Worm (Caenorhabditis elegans): ENCODE data around the gene R01E6.7.

R01E6.7 gene

DNA sequence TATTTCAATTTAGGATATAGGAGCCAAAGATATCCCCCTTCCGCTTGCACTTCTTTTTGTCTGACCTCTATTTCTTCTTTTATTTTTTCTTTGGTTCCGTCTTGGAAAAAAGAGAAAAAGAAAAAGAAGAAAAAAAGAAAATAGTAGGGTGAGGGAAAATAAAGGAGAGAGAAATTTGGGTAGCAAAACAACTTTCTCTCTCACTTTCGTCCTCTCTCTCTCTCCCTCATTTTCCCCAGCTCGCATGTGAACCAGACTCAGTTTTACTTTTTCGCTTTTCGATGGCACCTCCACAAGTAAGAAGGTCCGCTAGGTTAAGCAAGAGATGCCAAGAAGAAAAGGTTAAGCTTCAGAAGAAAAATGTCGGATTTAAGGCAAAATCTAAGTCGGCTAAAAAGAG is 27.0 kb downstream of the R01E6.7 start:
- TF ChIP-seq dmd-9 (GFP tag; IDR thresholded peaks at IDR 0.05) (no peak), zag-1 (tag; optimal IDR thresholded peaks at IDR 0.05) (no peak), dmd-6 (GFP tag; IDR thresholded peaks at IDR 0.05) (0 out of 2 replicates have a peak, but pooled peaks have one; percentile 7), nhr-25 (tag; optimal IDR thresholded peaks at IDR 0.05; ENCODE audit: borderline replicate concordance, insufficient read depth) (no peak), aha-1 (tag) (peak; percentile 65), Y105C5A.15 (GFP tag; IDR thresholded peaks at IDR 0.05) (no peak), zip-2 (tag; optimal IDR thresholded peaks at IDR 0.05) (no peak), egl-43 (GFP tag; IDR thresholded peaks at IDR 0.05) (no peak), lin-13 (GFP tag; optimal IDR thresholded peaks at IDR 0.05) (no peak), F37D6.2 (tag; optimal IDR thresholded peaks at IDR 0.05) (no peak), cey-2 (tag; optimal IDR thresholded peaks at IDR 0.05; ENCODE audit: borderline replicate concordance, insufficient read depth) (no peak), mep-1 (tag; optimal IDR thresholded peaks at IDR 0.05) (peak; percentile 15), madf-5 (GFP tag; IDR thresholded peaks at IDR 0.05) (no peak), mdt-29 (GFP tag; IDR thresholded peaks at IDR 0.05) (no peak), Y75B8A.6 (GFP tag; IDR thresholded peaks at IDR 0.05) (no peak), set-16 (GFP tag; IDR thresholded peaks at IDR 0.05) (no peak), mxl-2 (GFP tag; conservative IDR thresholded peaks at IDR 0.05) (no peak), ama-1 (optimal IDR thresholded peaks at IDR 0.05) (peak; percentile 83), lsy-2 (tag; optimal IDR thresholded peaks at IDR 0.05) (peak in 1 of 2 experiments; percentile 8), pqm-1 (tag; optimal IDR thresholded peaks at IDR 0.05) (no peak), ctbp-1 (GFP tag; IDR thresholded peaks at IDR 0.05) (no peak), fkh-10 (GFP tag; optimal IDR thresholded peaks at IDR 0.05) (peak; percentile 25), nhr-111 (GFP tag; optimal IDR thresholded peaks at IDR 0.05) (no peak), sdz-12 (GFP tag; optimal IDR thresholded peaks at IDR 0.05) (no peak), nhr-10 (tag; optimal IDR thresholded peaks at IDR 0.05) (no peak), gei-8 (GFP tag; optimal IDR thresholded peaks at IDR 0.05) (no peak)

DNA sequence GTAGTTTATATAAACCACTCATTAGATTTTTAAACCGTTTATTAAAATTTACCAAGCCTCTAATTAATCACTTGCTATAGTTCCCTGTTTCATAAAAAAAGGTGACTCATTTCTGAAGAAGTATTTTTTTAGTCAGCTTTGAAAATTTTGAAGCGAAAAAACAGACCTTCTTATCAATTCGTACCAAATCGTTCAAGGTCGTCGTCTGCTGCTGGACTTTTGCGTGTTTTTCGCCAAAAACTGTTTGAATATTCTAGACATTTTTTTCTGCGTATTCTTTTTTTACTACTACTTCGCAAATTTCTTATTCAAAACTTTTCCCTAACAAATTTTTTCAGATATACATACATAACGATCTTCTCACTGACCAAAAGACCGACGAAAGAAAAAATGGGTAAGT is 27.5 kb downstream of the R01E6.7 start, which contains the start of gene cah-4:
cah-4 (plus strand) TSS at position 339 of the 400 bp plus-strand sequence.
- TF ChIP-seq ama-1 (optimal IDR thresholded peaks at IDR 0.05) (peak; percentile 92), ZK337.2 (GFP tag; IDR thresholded peaks at IDR 0.05) (0 out of 2 replicates have a peak, but pooled peaks have one; percentile 17), aha-1 (tag) (peak; percentile 69), ceh-28 (tag; optimal IDR thresholded peaks at IDR 0.05) (no peak)

DNA sequence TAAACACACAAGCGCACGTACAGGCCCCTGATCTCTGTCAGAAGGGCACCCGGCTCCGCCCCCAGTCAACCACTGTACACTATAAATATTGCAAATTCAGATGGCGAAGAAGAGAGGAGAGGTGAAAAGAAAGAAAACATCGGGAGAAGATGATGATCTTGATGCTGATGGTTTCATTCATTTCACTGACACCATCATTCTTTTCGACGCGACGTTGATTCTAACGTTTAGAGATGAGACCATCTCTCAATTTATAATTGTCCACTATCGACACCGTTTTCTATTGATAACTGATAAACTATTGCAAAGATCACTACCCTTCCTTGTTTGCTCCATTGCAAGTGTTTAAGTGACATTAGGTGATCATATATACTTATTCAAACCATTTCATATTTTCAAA is 28.4 kb downstream of the R01E6.7 start:
- peak in 1 of 2 experiments; percentile 32 for TF ChIP-seq mdl-1 (tag; optimal IDR thresholded peaks at IDR 0.05)
- no peak for TF ChIP-seq ZK546.5 (tag; optimal IDR thresholded peaks at IDR 0.05)
- peak; percentile 22 for TF ChIP-seq dve-1 (tag; optimal IDR thresholded peaks at IDR 0.05; ENCODE audit: insufficient read depth)
- no peak for TF ChIP-seq pha-4 (GFP tag; IDR thresholded peaks at IDR 0.05)
- TF ChIP-seq pha-4 (tag; optimal IDR thresholded peaks at IDR 0.05), result no peak
- TF ChIP-seq sdz-12 (GFP tag; optimal IDR thresholded peaks at IDR 0.05), result no peak
- no peak for TF ChIP-seq vab-7 (GFP tag; IDR thresholded peaks at IDR 0.05)
- TF ChIP-seq nhr-28 (tag; optimal IDR thresholded peaks at IDR 0.05), result peak; percentile 47
- no peak for TF ChIP-seq snpc-4 (tag; optimal IDR thresholded peaks at IDR 0.05)
- no peak for TF ChIP-seq nhr-102 (tag; optimal IDR thresholded peaks at IDR 0.05)
- no peak for TF ChIP-seq D1046.2 (GFP tag; IDR thresholded peaks at IDR 0.05)
- peak in 1 of 2 experiments; percentile 37 for TF ChIP-seq hif-1 (tag; optimal IDR thresholded peaks at IDR 0.05)
- TF ChIP-seq tra-1 (GFP tag; IDR thresholded peaks at IDR 0.05), result no peak
- TF ChIP-seq nhr-11 (tag; optimal IDR thresholded peaks at IDR 0.05), result no peak
- no peak for TF ChIP-seq fos-1 (tag; optimal IDR thresholded peaks at IDR 0.05)
- TF ChIP-seq unc-39 (tag; optimal IDR thresholded peaks at IDR 0.05), result no peak
- no peak for TF ChIP-seq php-3 (GFP tag; IDR thresholded peaks at IDR 0.05)
- peak; percentile 58 for TF ChIP-seq aha-1 (tag)
- TF ChIP-seq cey-2 (tag; optimal IDR thresholded peaks at IDR 0.05; ENCODE audit: borderline replicate concordance, insufficient read depth), result no peak
- TF ChIP-seq unc-130 (GFP tag; optimal IDR thresholded peaks at IDR 0.05), result no peak
- TF ChIP-seq skn-1 (tag; optimal IDR thresholded peaks at IDR 0.05), result no peak
- TF ChIP-seq hlh-11 (tag; optimal IDR thresholded peaks at IDR 0.05), result peak; percentile 49
- peak; percentile 49 for TF ChIP-seq hlh-30 (tag; optimal IDR thresholded peaks at IDR 0.05; ENCODE audit: insufficient read depth)
- no peak for TF ChIP-seq lim-7 (GFP tag; IDR thresholded peaks at IDR 0.05)
- no peak for TF ChIP-seq lin-29 (GFP tag; IDR thresholded peaks at IDR 0.05)
